Worm (Caenorhabditis elegans): ENCODE measurements around the gene sas-6.

sas-6 gene

ce11 chrIV:13797859-13798374 lies 9.4 kb upstream of the sas-6 start, which contains the start of gene Y45F10D.6:
Gene Y45F10D.6, minus strand, starts transcription at chrIV:13797909.
- TF ChIP-seq zfp-2 (tag; optimal IDR thresholded peaks at IDR 0.05), result no peak
- no peak for TF ChIP-seq F26F4.8 (GFP tag; conservative IDR thresholded peaks at IDR 0.05)
- TF ChIP-seq lin-38 (GFP tag; IDR thresholded peaks at IDR 0.05), result no peak
- no peak for TF ChIP-seq jun-1 (tag; optimal IDR thresholded peaks at IDR 0.05)
- TF ChIP-seq vab-7 (GFP tag; IDR thresholded peaks at IDR 0.05), result no peak
- no peak for TF ChIP-seq mxl-2 (GFP tag; conservative IDR thresholded peaks at IDR 0.05)
- TF ChIP-seq lin-39 (tag; optimal IDR thresholded peaks at IDR 0.05), result no peak
- no peak for TF ChIP-seq Y48G9A.11 (GFP tag; IDR thresholded peaks at IDR 0.05)
- no peak for TF ChIP-seq nhr-41 (GFP tag; IDR thresholded peaks at IDR 0.05)
- TF ChIP-seq Y75B8A.6 (GFP tag; IDR thresholded peaks at IDR 0.05), result no peak
- no peak for TF ChIP-seq unc-39 (tag; optimal IDR thresholded peaks at IDR 0.05)
- TF ChIP-seq mep-1 (tag; optimal IDR thresholded peaks at IDR 0.05), result no peak
- TF ChIP-seq spr-1 (tag; optimal IDR thresholded peaks at IDR 0.05), result no peak

ce11 chrIV:13795249-13795909 lies 6.8 kb upstream of the sas-6 start:
- TF ChIP-seq snpc-1.2 (GFP tag; IDR thresholded peaks at IDR 0.05) (0 out of 2 replicates have a peak, but pooled peaks have one; percentile 13), T20F7.1 (GFP tag; optimal IDR thresholded peaks at IDR 0.05) (no peak), daf-16 (GFP tag; optimal IDR thresholded peaks at IDR 0.05) (no peak), daf-16 (tag; optimal IDR thresholded peaks at IDR 0.05) (no peak), lin-38 (GFP tag; IDR thresholded peaks at IDR 0.05) (peak; percentile 41; the same call in 1 of the 2 replicates), mdt-29 (GFP tag; IDR thresholded peaks at IDR 0.05) (no peak), duxl-1 (tag; optimal IDR thresholded peaks at IDR 0.05; ENCODE audit: poor library complexity) (no peak), unc-62 (GFP tag; optimal IDR thresholded peaks at IDR 0.05 in 1 of 2) (peak in 1 of 2 experiments; percentile 59), unc-62 (tag; optimal IDR thresholded peaks at IDR 0.05) (no peak), daf-12 (tag; optimal IDR thresholded peaks at IDR 0.05) (no peak), ceh-62 (tag; optimal IDR thresholded peaks at IDR 0.05) (no peak), aha-1 (tag) (peak; percentile 6), mdl-1 (tag; optimal IDR thresholded peaks at IDR 0.05) (no peak), lim-7 (GFP tag; IDR thresholded peaks at IDR 0.05) (no peak), mxl-2 (GFP tag; conservative IDR thresholded peaks at IDR 0.05) (no peak), nhr-11 (tag; optimal IDR thresholded peaks at IDR 0.05) (no peak), ctbp-1 (GFP tag; IDR thresholded peaks at IDR 0.05) (0 out of 2 replicates have a peak, but pooled peaks have one; percentile 13), F10B5.3 (tag; optimal IDR thresholded peaks at IDR 0.05) (no peak), lir-3 (tag; optimal IDR thresholded peaks at IDR 0.05) (no peak), nhr-6 (tag; optimal IDR thresholded peaks at IDR 0.05) (no peak), F49E8.2 (tag; optimal IDR thresholded peaks at IDR 0.05; ENCODE audit: borderline replicate concordance) (no peak), nhr-77 (tag; optimal IDR thresholded peaks at IDR 0.05) (no peak), nhr-42 (GFP tag; IDR thresholded peaks at IDR 0.05) (no peak), ama-1 (optimal IDR thresholded peaks at IDR 0.05) (no peak), unc-130 (GFP tag; optimal IDR thresholded peaks at IDR 0.05) (no peak), Y5F2A.4 (GFP tag; optimal IDR thresholded peaks at IDR 0.05) (no peak), hlh-11 (tag; optimal IDR thresholded peaks at IDR 0.05) (no peak), ces-1 (GFP tag; optimal IDR thresholded peaks at IDR 0.05) (no peak), madf-5 (GFP tag; IDR thresholded peaks at IDR 0.05) (no peak), unc-39 (tag; optimal IDR thresholded peaks at IDR 0.05) (no peak), fos-1 (tag; optimal IDR thresholded peaks at IDR 0.05) (no peak), zag-1 (tag; optimal IDR thresholded peaks at IDR 0.05) (no peak), Y48G9A.11 (GFP tag; IDR thresholded peaks at IDR 0.05) (no peak), zfp-2 (tag; optimal IDR thresholded peaks at IDR 0.05) (no peak), rbr-2 (tag; optimal IDR thresholded peaks at IDR 0.05) (no peak), daf-8 (GFP tag; IDR thresholded peaks at IDR 0.05) (no peak), lin-1 (GFP tag; IDR thresholded peaks at IDR 0.05) (no peak), hif-1 (tag; optimal IDR thresholded peaks at IDR 0.05) (no peak), tra-1 (GFP tag; IDR thresholded peaks at IDR 0.05) (no peak), dpl-1 (GFP tag; optimal IDR thresholded peaks at IDR 0.05) (no peak)
